Worm (Caenorhabditis elegans) whole organism, mixed stage, embryonic: ENCODE measurements around the gene C16C8.7.
A peak's percentile ranks its signal among the peaks of the same experiment; 100 is the strongest.

Source experiments
- M03D4.4 ChIP-seq: sonication (generic microtip); optimal IDR thresholded peaks from 2 replicates; lab custom pipeline; 2017; ENCODE audit warnings: mild to moderate bottlenecking, missing genetic modification characterization, missing compliant biosample characterization
- bed-3 ChIP-seq: fragments of 200-800 bp; sonication (Bioruptor generic); optimal IDR thresholded peaks from 3 replicates; lab custom pipeline; 2018; ENCODE audit warnings: mild to moderate bottlenecking, missing genetic modification characterization, moderate library complexity, missing compliant biosample characterization
- blmp-1 ChIP-seq: fragments of 150-350 bp; optimal IDR thresholded peaks from 2 replicates; lab custom pipeline; 2014; ENCODE audit warnings: missing biosample characterization, missing genetic modification characterization
- ceh-39 ChIP-seq: fragments of 150-350 bp; optimal IDR thresholded peaks from 2 replicates; lab custom pipeline; 2014; ENCODE audit warnings: missing biosample characterization, missing genetic modification characterization
- ceh-43 ChIP-seq: fragments of 200-800 bp; sonication (Bioruptor generic); optimal IDR thresholded peaks from 2 replicates; lab custom pipeline; 2018; ENCODE audit warnings: mild to moderate bottlenecking, missing genetic modification characterization, moderate library complexity, missing compliant biosample characterization
- ceh-83 ChIP-seq: fragments of 200-800 bp; sonication (Bioruptor generic); optimal IDR thresholded peaks from 2 replicates; lab custom pipeline; 2018; ENCODE audit warnings: mild to moderate bottlenecking, missing genetic modification characterization, missing compliant biosample characterization
- ces-1 ChIP-seq: fragments of 150-350 bp; optimal IDR thresholded peaks from 2 replicates; lab custom pipeline; 2014; ENCODE audit warnings: missing biosample characterization, missing genetic modification reagents, missing genetic modification characterization
- cnd-1 ChIP-seq: fragments of 200-800 bp; sonication (Bioruptor generic); optimal IDR thresholded peaks from 2 replicates; lab custom pipeline; 2018; ENCODE audit warnings: mild to moderate bottlenecking, missing genetic modification characterization, missing compliant biosample characterization
- drap-1 ChIP-seq: fragments of 200-800 bp; sonication (Bioruptor generic); optimal IDR thresholded peaks from 3 replicates; lab custom pipeline; 2018; ENCODE audit warnings: mild to moderate bottlenecking, missing genetic modification characterization, missing compliant biosample characterization
- elt-1 ChIP-seq: sonication (generic microtip); optimal IDR thresholded peaks from 2 replicates; lab custom pipeline; 2017; ENCODE audit warnings: missing genetic modification characterization, mild to moderate bottlenecking, missing compliant biosample characterization, antibody characterized with exemption, moderate library complexity, borderline replicate concordance; ENCODE audit not compliant: insufficient read depth
- elt-3 ChIP-seq: fragments of 150-350 bp; optimal IDR thresholded peaks from 2 replicates; lab custom pipeline; 2014; ENCODE audit warnings: missing biosample characterization, missing genetic modification characterization
- flh-1 ChIP-seq: fragments of 200-800 bp; sonication (Bioruptor generic); optimal IDR thresholded peaks from 2 replicates; lab custom pipeline; 2018; ENCODE audit warnings: mild to moderate bottlenecking, missing genetic modification characterization, moderate library complexity, missing compliant biosample characterization
- ham-2 ChIP-seq: fragments of 200-800 bp; sonication (Bioruptor generic); optimal IDR thresholded peaks from 2 replicates; lab custom pipeline; 2018; ENCODE audit warnings: mild to moderate bottlenecking, missing genetic modification characterization, missing compliant biosample characterization
- hlh-1 ChIP-seq: fragments of 150-350 bp; optimal IDR thresholded peaks from 2 replicates; lab custom pipeline; 2014; ENCODE audit warnings: missing biosample characterization, missing genetic modification reagents, missing genetic modification characterization
- lin-13 ChIP-seq: fragments of 150-350 bp; optimal IDR thresholded peaks from 2 replicates; lab custom pipeline; 2014; ENCODE audit warnings: missing biosample characterization, missing genetic modification characterization
- lin-32 ChIP-seq: fragments of 200-800 bp; sonication (Bioruptor generic); optimal IDR thresholded peaks from 2 replicates; lab custom pipeline; 2018; ENCODE audit warnings: mild to moderate bottlenecking, missing genetic modification characterization, missing compliant biosample characterization
- lsy-2 ChIP-seq: fragments of 150-350 bp; optimal IDR thresholded peaks from 2 replicates; lab custom pipeline; 2014; ENCODE audit warnings: missing biosample characterization, missing genetic modification characterization
- mab-5 ChIP-seq: fragments of 150-350 bp; optimal IDR thresholded peaks from 2 replicates; lab custom pipeline; 2014; ENCODE audit warnings: missing biosample characterization, missing genetic modification characterization
- mep-1 ChIP-seq: fragments of 150-350 bp; optimal IDR thresholded peaks from 2 replicates; lab custom pipeline; 2017; ENCODE audit warnings: missing biosample characterization, missing genetic modification reagents, missing genetic modification characterization, inconsistent platforms
- mls-2 ChIP-seq: sonication (generic microtip); optimal IDR thresholded peaks from 2 replicates; lab custom pipeline; 2016; ENCODE audit warnings: mild to moderate bottlenecking, missing genetic modification characterization, moderate library complexity, missing compliant biosample characterization
- nhr-12 ChIP-seq: fragments of 150-350 bp; optimal IDR thresholded peaks from 2 replicates; lab custom pipeline; 2014; ENCODE audit warnings: missing biosample characterization, missing genetic modification characterization
- nhr-2 ChIP-seq: fragments of 150-350 bp; optimal IDR thresholded peaks from 2 replicates; lab custom pipeline; 2014; ENCODE audit warnings: missing biosample characterization, missing genetic modification characterization
- nhr-237 ChIP-seq: fragments of 150-350 bp; optimal IDR thresholded peaks from 2 replicates; lab custom pipeline; 2014; ENCODE audit warnings: missing biosample characterization, missing genetic modification characterization
- nhr-28 ChIP-seq: fragments of 150-350 bp; optimal IDR thresholded peaks from 2 replicates; lab custom pipeline; 2014; ENCODE audit warnings: missing biosample characterization, missing genetic modification characterization
- nhr-76 ChIP-seq: sonication (generic microtip); optimal IDR thresholded peaks from 2 replicates; lab custom pipeline; 2017; ENCODE audit warnings: missing biosample characterization, missing genetic modification characterization
- pha-4 ChIP-seq: fragments of 150-350 bp; optimal IDR thresholded peaks from 2 replicates; lab custom pipeline; 2018; ENCODE audit warnings: missing biosample characterization, missing genetic modification reagents, missing genetic modification characterization
- sem-2 ChIP-seq: fragments of 200-800 bp; sonication (Bioruptor generic); optimal IDR thresholded peaks from 2 replicates; lab custom pipeline; 2018; ENCODE audit warnings: mild to moderate bottlenecking, missing genetic modification characterization, missing compliant biosample characterization
- snpc-4 ChIP-seq: fragments of 150-350 bp; optimal IDR thresholded peaks from 2 replicates; lab custom pipeline; 2014; ENCODE audit warnings: missing biosample characterization, missing genetic modification characterization
- sptf-1 ChIP-seq: sonication (generic microtip); optimal IDR thresholded peaks from 2 replicates; lab custom pipeline; 2017; ENCODE audit warnings: mild to moderate bottlenecking, missing genetic modification characterization, moderate library complexity, missing compliant biosample characterization
- unc-120 ChIP-seq: sonication (generic microtip); optimal IDR thresholded peaks from 2 replicates; lab custom pipeline; 2017; ENCODE audit warnings: missing genetic modification characterization, missing compliant biosample characterization; ENCODE audit not compliant: poor library complexity, severe bottlenecking
- unc-39 ChIP-seq: fragments of 150-350 bp; optimal IDR thresholded peaks from 2 replicates; lab custom pipeline; 2014; ENCODE audit warnings: missing biosample characterization, missing genetic modification characterization
- unc-62 ChIP-seq: fragments of 150-350 bp; optimal IDR thresholded peaks from 2 replicates; lab custom pipeline; 2014; ENCODE audit warnings: missing biosample characterization, missing genetic modification reagents, missing genetic modification characterization
- ztf-11 ChIP-seq: fragments of 150-350 bp; optimal IDR thresholded peaks from 2 replicates; lab custom pipeline; 2014; ENCODE audit warnings: missing biosample characterization, missing genetic modification characterization

C16C8.7 gene

ce11 chrII:3439244-3439698, 20.7 kb downstream of the C16C8.7 start:
- peak; percentile 37 for TF ChIP-seq unc-120 (tag; lab: Kevin White, UChicago)
- TF ChIP-seq nhr-76 (tag; lab: Kevin White, UChicago), result no peak
- TF ChIP-seq mls-2, result peak; percentile 64
- no peak for TF ChIP-seq mep-1 (tag; lab: Kevin White, UChicago)
- peak; percentile 55 for TF ChIP-seq sem-2 (GFP tag; lab: Kevin White, UChicago)
- TF ChIP-seq cnd-1 (tag; lab: Kevin White, UChicago), result peak; percentile 66
- TF ChIP-seq ham-2 (GFP tag; lab: Kevin White, UChicago), result peak; percentile 68
- no peak for TF ChIP-seq ceh-43
- TF ChIP-seq drap-1 (GFP tag; lab: Kevin White, UChicago), result peak; percentile 68
- no peak for TF ChIP-seq mab-5
- peak; percentile 71 for TF ChIP-seq sptf-1 (tag; lab: Kevin White, UChicago)
- TF ChIP-seq lsy-2, result no peak
- peak; percentile 88 for TF ChIP-seq ceh-83 (GFP tag; lab: Kevin White, UChicago)
- TF ChIP-seq M03D4.4 (tag; lab: Kevin White, UChicago), result peak; percentile 76
- peak; percentile 24 for TF ChIP-seq flh-1 (GFP tag; lab: Kevin White, UChicago)
- peak; percentile 65 for TF ChIP-seq lin-32 (GFP tag; lab: Kevin White, UChicago)
- peak; percentile 33 for TF ChIP-seq bed-3 (GFP tag; lab: Kevin White, UChicago)

- TF ChIP-seq ceh-83 (GFP tag; lab: Kevin White, UChicago), result no peak
- TF ChIP-seq blmp-1 (tag; lab: Kevin White, UChicago), result peak; percentile 90
- TF ChIP-seq, all 35 proteins: peak for 1
Measured at ce11 chrII:3438280-3438679, 21.7 kb downstream of the C16C8.7 start.

- TF ChIP-seq ztf-11 (tag; lab: Kevin White, UChicago) (no peak), nhr-12 (tag; lab: Kevin White, UChicago) (no peak), nhr-237 (no peak), ceh-83 (GFP tag; lab: Kevin White, UChicago) (peak; percentile 33), ces-1 (GFP tag; lab: Kevin White, UChicago) (no peak), elt-3 (tag; lab: Kevin White, UChicago) (no peak)
Measured at ce11 chrII:3437393-3437792, 22.6 kb downstream of the C16C8.7 start.

DNA sequence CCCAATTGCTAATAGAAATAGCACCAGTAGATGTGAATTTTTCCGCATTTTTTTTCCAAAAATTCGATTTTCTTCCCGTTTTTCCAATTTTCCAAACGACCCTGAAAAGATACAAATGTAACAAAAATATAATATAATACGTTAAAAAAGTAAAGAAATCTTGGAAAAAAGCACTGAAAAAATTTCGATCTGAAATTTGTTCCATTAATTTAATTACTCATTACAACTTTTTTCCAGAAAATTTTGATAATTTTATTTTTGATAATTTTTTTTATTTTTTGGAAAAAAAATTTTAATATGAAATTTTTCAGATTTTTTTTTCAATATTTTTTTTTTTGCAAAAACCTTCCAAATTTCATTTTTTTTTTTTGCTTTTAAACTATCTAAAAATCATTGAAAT, 23.5 kb downstream of the C16C8.7 start, which contains the start of gene skpo-2:
TSS of gene skpo-2 (minus strand) at position 101 of the 400 bp plus-strand sequence.
- TF ChIP-seq ceh-39 (tag; lab: Kevin White, UChicago) (no peak), drap-1 (GFP tag; lab: Kevin White, UChicago) (no peak), hlh-1 (tag; lab: Kevin White, UChicago) (no peak), nhr-28 (tag; lab: Kevin White, UChicago) (no peak), ceh-43 (no peak), elt-1 (no peak), ztf-11 (tag; lab: Kevin White, UChicago) (no peak)

DNA sequence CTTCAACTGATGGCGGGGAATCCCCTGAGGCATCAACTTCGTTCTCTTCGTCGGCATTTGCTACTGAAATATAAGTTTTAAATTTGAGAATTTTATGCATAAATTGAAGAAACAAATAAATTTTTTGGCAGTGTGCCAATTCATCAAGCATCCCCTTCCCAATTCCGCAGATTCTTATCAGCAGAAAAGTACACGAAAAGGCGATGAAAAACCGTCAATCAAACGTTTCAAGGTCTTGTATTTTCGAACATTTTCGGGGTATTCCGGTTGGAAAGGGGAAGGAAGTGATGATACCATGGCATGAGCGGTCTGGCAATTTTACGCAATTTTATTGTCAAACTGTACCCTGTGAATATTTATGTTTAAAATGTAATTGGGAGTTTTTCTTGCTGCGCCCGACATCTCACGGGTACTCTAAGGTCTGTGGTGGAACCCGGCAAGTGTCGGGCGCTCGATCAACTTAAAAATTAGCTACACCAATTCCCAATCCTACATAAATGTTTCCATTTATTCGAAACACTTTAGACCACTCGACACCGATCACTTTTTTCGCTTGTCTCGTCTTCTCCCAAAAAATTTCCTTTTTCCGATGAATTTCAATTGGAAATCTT, 24.9 kb downstream of the C16C8.7 start:
- TF ChIP-seq sptf-1 (tag; lab: Kevin White, UChicago) (no peak), sem-2 (GFP tag; lab: Kevin White, UChicago) (no peak), snpc-4 (tag; lab: Kevin White, UChicago) (no peak), mab-5 (no peak), unc-120 (tag; lab: Kevin White, UChicago) (no peak), ces-1 (GFP tag; lab: Kevin White, UChicago) (no peak), unc-39 (no peak), nhr-237 (no peak), nhr-2 (tag; lab: Kevin White, UChicago) (no peak)

- TF ChIP-seq pha-4 (tag; lab: Kevin White, UChicago) (no peak), unc-39 (no peak), unc-62 (GFP tag; lab: Kevin White, UChicago) (no peak), snpc-4 (tag; lab: Kevin White, UChicago) (no peak), elt-3 (tag; lab: Kevin White, UChicago) (no peak), lin-13 (tag; lab: Kevin White, UChicago) (no peak), hlh-1 (tag; lab: Kevin White, UChicago) (no peak), M03D4.4 (tag; lab: Kevin White, UChicago) (no peak), nhr-237 (no peak)
Measured at ce11 chrII:3429400-3429799, 30.5 kb downstream of the C16C8.7 start, which contains the start of gene C16C8.18. Gene C16C8.18, plus strand, starts transcription at chrII:3429700.
